Fruit fly (Drosophila melanogaster): ENCODE results near the gene sesB.

Gene sesB

DNA sequence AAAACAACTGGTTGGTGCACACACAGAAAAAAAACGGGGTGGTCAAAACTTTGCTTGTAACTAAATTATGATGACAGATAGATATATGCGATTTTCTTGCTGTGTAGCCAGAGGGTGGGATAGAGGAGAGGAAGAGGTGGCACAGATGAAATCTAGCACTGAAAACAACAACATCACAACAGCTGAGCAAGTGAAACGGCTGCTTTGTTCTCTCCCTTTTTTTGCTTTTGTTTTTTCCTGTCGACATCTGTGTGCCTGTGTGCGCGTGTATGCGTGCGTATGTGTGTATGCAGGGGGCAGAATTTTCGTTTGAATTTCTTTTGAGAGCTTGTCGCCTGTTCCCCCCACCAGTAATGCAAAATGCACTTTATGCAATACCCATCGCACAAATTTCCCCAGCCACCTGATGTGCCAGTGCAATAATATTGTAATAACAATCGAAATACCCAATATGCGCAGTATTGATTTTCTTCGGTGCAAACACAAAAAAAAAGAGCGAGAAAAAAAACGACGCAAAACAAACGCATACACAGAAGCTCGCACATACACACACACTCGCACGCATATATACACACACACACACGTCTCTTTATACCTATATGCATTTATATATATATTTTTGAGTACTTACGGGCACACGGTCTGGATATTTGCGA, 19.3 kb downstream of the sesB start (continued):
- peak; percentile 65 for TF ChIP-seq topi (GFP tag; optimal IDR thresholded peaks at IDR 0.05)
- TF ChIP-seq CG9139 (GFP tag; optimal IDR thresholded peaks at IDR 0.05), result peak; percentile 80
- TF ChIP-seq pdm3 (GFP tag; optimal IDR thresholded peaks at IDR 0.05), result peak; percentile 59
- TF ChIP-seq cyc (GFP tag; optimal IDR thresholded peaks at IDR 0.05), result peak; percentile 30
- peak; percentile 83 for TF ChIP-seq Sox14 (GFP tag; optimal IDR thresholded peaks at IDR 0.05)
- TF ChIP-seq Hr38 (GFP tag; optimal IDR thresholded peaks at IDR 0.05), result peak; percentile 2
- TF ChIP-seq CG6854 (GFP tag; optimal IDR thresholded peaks at IDR 0.05), result no peak
- peak; percentile 71 for TF ChIP-seq Eip75B (GFP tag; optimal IDR thresholded peaks at IDR 0.05)
- peak; percentile 48 for TF ChIP-seq CG34406 (GFP tag; optimal IDR thresholded peaks at IDR 0.05)
- peak; percentile 83 for TF ChIP-seq net (GFP tag; optimal IDR thresholded peaks at IDR 0.05)
- TF ChIP-seq salr (GFP tag; optimal IDR thresholded peaks at IDR 0.05), result peak in 1 of 2 experiments; percentile 84
- peak; percentile 53 for TF ChIP-seq Gug (GFP tag; IDR thresholded peaks at IDR 0.05)
- TF ChIP-seq CG11902 (GFP tag; optimal IDR thresholded peaks at IDR 0.05), result no peak
- TF ChIP-seq CG3919 (GFP tag; optimal IDR thresholded peaks at IDR 0.05), result peak; percentile 56
- peak; percentile 79 for TF ChIP-seq eg (GFP tag; IDR thresholded peaks at IDR 0.05)
- peak; percentile 69 for TF ChIP-seq dsx (GFP tag; optimal IDR thresholded peaks at IDR 0.05; ENCODE audit: poor library complexity, severe bottlenecking)
- peak; percentile 95 to 97 for TF ChIP-seq ss (GFP tag; optimal IDR thresholded peaks at IDR 0.05)
- TF ChIP-seq CG6792 (GFP tag; optimal IDR thresholded peaks at IDR 0.05), result peak; percentile 46
- peak; percentile 59 for TF ChIP-seq CG8119 (GFP tag; IDR thresholded peaks at IDR 0.05)
- no peak for TF ChIP-seq vri (GFP tag; optimal IDR thresholded peaks at IDR 0.05)
- TF ChIP-seq Smox (GFP tag; optimal IDR thresholded peaks at IDR 0.05), result peak; percentile 58
- TF ChIP-seq CG11762 (GFP tag; optimal IDR thresholded peaks at IDR 0.05; ENCODE audit: insufficient read depth), result peak; percentile 51
- TF ChIP-seq CG15336 (GFP tag; IDR thresholded peaks at IDR 0.05), result peak; percentile 64
- no peak for TF ChIP-seq Blimp-1 (GFP tag; optimal IDR thresholded peaks at IDR 0.05)
- TF ChIP-seq Met (GFP tag; optimal IDR thresholded peaks at IDR 0.05), result peak; percentile 36
- TF ChIP-seq CG10631 (GFP tag; optimal IDR thresholded peaks at IDR 0.05), result peak; percentile 70
- TF ChIP-seq fd59A (GFP tag; optimal IDR thresholded peaks at IDR 0.05), result peak; percentile 47
- peak; percentile 53 for TF ChIP-seq Lpt (GFP tag; optimal IDR thresholded peaks at IDR 0.05)
- no peak for TF ChIP-seq Ets21C (GFP tag; optimal IDR thresholded peaks at IDR 0.05)
- peak; percentile 90 for TF ChIP-seq CG6808 (GFP tag; optimal IDR thresholded peaks at IDR 0.05)
- peak; percentile 51 for TF ChIP-seq Hr39 (GFP tag; optimal IDR thresholded peaks at IDR 0.05)
- peak; percentile 83 for TF ChIP-seq Eip78C (GFP tag)
- peak; percentile 54 for TF ChIP-seq CG1621 (tag; optimal IDR thresholded peaks at IDR 0.05)
- peak; percentile 69; the same call in 2 of the 3 replicates for TF ChIP-seq CG6163 (GFP tag; IDR thresholded peaks at IDR 0.05)
- TF ChIP-seq esn (GFP tag; optimal IDR thresholded peaks at IDR 0.05), result peak; percentile 59

DNA sequence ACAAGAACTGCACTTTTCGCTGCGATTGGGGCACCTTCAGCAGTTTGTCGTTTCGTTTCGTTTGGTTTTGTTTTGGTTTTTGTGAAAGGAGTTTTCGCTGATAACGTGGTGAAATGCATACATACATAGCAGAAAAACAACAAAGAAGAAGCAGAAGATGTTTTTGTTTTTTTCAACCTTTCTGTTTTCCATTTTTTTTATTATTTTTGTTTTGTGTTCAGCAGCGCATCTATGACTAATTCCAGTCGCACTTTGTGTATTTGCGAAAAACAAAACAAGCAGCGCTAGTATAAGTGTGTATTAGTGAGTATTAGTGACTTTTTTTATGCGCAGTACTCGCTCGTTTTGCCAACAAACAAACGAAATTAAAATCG, 19.8 kb downstream of the sesB start:
- TF ChIP-seq Blimp-1 (GFP tag; optimal IDR thresholded peaks at IDR 0.05), result peak; percentile 25
- TF ChIP-seq CG6276 (GFP tag; optimal IDR thresholded peaks at IDR 0.05), result peak; percentile 75
- TF ChIP-seq CG8119 (GFP tag; IDR thresholded peaks at IDR 0.05), result peak; percentile 59; the same call in 2 of the 3 replicates
- TF ChIP-seq lz (GFP tag; optimal IDR thresholded peaks at IDR 0.05), result no peak

DNA sequence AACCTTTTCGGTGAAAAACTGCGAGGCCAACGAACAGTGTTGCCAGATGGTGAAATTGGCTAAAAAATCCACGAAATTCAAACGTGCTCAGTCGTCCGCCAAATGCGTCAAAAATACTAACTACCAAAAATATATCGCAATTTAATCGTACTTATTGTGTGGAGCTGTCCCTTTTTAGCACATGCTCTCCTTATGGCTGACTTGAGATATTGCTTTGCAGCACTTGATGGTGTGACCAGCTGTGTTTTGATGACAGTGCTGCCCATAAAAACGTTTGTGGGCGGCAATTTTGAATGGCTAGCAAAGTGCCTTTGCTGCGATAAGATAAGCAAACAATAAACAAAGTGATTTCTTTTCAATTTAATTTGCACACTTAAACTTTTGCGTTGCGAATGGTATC, 22.6 kb downstream of the sesB start, which contains the start of gene Tango5:
Tango5 (minus strand) TSS at position 208 of the 400 bp plus-strand sequence.
- no peak for TF ChIP-seq CG11902 (GFP tag; optimal IDR thresholded peaks at IDR 0.05)
- TF ChIP-seq CG10669 (GFP tag; optimal IDR thresholded peaks at IDR 0.05), result no peak
- TF ChIP-seq CG6808 (GFP tag; optimal IDR thresholded peaks at IDR 0.05), result peak; percentile 100
- TF ChIP-seq Sox15 (GFP tag; optimal IDR thresholded peaks at IDR 0.05), result no peak
- peak; percentile 3 for TF ChIP-seq Hr39 (GFP tag; optimal IDR thresholded peaks at IDR 0.05)
- peak; percentile 81 for TF ChIP-seq fkh (GFP tag; optimal IDR thresholded peaks at IDR 0.05)
- TF ChIP-seq Sox14 (GFP tag; optimal IDR thresholded peaks at IDR 0.05), result peak; percentile 55
- peak; percentile 3 for TF ChIP-seq CG3032 (tag; optimal IDR thresholded peaks at IDR 0.05)
- peak; percentile 54 for TF ChIP-seq svp (GFP tag)
